Worm (Caenorhabditis elegans) whole organism, L3 larva: ENCODE data around the gene C06E1.9.

Source experiments
- ZK546.5 ChIP-seq: sonication (generic microtip); optimal IDR thresholded peaks from 2 replicates; lab custom pipeline; 2017; ENCODE audit warnings: missing biosample characterization, missing genetic modification characterization
- ama-1 ChIP-seq: fragments of 150-350 bp; optimal IDR thresholded peaks from 2 replicates; lab custom pipeline; 2018
- ceh-16 ChIP-seq: sonication (generic microtip); optimal IDR thresholded peaks from 2 replicates; lab custom pipeline; 2017; ENCODE audit warnings: missing biosample characterization, missing genetic modification characterization
- elt-2 ChIP-seq: sonication (generic microtip); optimal IDR thresholded peaks from 2 replicates; lab custom pipeline; 2016; ENCODE audit warnings: missing genetic modification reagents, mild to moderate bottlenecking, missing genetic modification characterization, missing compliant biosample characterization
- fkh-10 ChIP-seq: sonication (generic microtip); optimal IDR thresholded peaks from 2 replicates; lab custom pipeline; 2017; ENCODE audit warnings: missing biosample characterization, missing genetic modification reagents, missing genetic modification characterization
- fos-1 ChIP-seq: fragments of 150-350 bp; optimal IDR thresholded peaks from 2 replicates; lab custom pipeline; 2014; ENCODE audit warnings: missing biosample characterization, missing genetic modification characterization
- jun-1 ChIP-seq: fragments of 150-350 bp; optimal IDR thresholded peaks from 2 replicates; lab custom pipeline; 2014; ENCODE audit warnings: missing biosample characterization, missing genetic modification reagents, missing genetic modification characterization
- nfya-1 ChIP-seq: sonication (generic microtip); optimal IDR thresholded peaks from 2 replicates; lab custom pipeline; 2017; ENCODE audit warnings: missing genetic modification characterization, mild to moderate bottlenecking, missing compliant biosample characterization, antibody characterized with exemption, moderate library complexity; ENCODE audit not compliant: insufficient read depth
- skn-1 ChIP-seq: fragments of 150-350 bp; optimal IDR thresholded peaks from 2 replicates; lab custom pipeline; 2014; ENCODE audit warnings: missing biosample characterization, missing genetic modification characterization
- snpc-4 ChIP-seq: fragments of 150-350 bp; optimal IDR thresholded peaks from 2 replicates; lab custom pipeline; 2014; ENCODE audit warnings: missing biosample characterization, missing genetic modification characterization
- tbx-2 ChIP-seq: sonication (generic microtip); optimal IDR thresholded peaks from 2 replicates; lab custom pipeline; 2016; ENCODE audit warnings: mild to moderate bottlenecking, missing genetic modification characterization, missing compliant biosample characterization
- unc-62 ChIP-seq: fragments of 150-350 bp; sonication (generic microtip); optimal IDR thresholded peaks from 4 replicates; lab custom pipeline; 2014; ENCODE audit warnings: missing biosample characterization, missing genetic modification reagents, missing genetic modification characterization

DNA sequence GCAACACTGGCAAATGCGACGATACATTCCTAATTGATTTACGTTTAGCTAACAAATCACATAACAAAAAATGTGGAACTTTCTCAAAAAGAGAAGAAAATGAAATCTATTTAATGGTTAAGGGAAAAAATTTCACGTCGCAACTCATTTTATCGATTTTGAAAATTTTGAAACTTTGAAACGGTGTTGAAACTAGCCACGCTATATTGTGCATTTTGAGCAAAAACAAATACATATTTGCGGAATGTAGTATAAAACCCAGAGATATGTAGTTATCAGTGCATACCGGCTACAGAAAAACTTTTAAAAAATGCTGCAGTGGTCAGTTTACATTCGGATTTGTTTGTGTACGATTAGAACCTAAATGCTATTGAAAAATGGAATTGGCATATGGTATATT is 16.0 kb downstream of the C06E1.9 start, which contains the start of gene C06E1.7:
- no peak for TF ChIP-seq nfya-1 (tag; lab: Kevin White, UChicago)
- no peak for TF ChIP-seq fos-1 (tag; lab: Kevin White, UChicago)
- no peak for TF ChIP-seq tbx-2
- no peak for TF ChIP-seq snpc-4
- TF ChIP-seq jun-1 (tag; lab: Kevin White, UChicago): no peak
- no peak for TF ChIP-seq unc-62 (GFP tag; lab: Kevin White, UChicago)
- no peak for TF ChIP-seq elt-2 (tag; lab: Kevin White, UChicago)
- no peak for TF ChIP-seq ama-1 (lab: Kevin White, UChicago)
- no peak for TF ChIP-seq skn-1
- no peak for TF ChIP-seq ceh-16
- no peak for TF ChIP-seq fkh-10 (GFP tag; lab: Kevin White, UChicago)
- no peak for TF ChIP-seq ZK546.5 (tag; lab: Kevin White, UChicago)
